Worm (Caenorhabditis elegans): ENCODE measurements around the gene tag-180.

DNA sequence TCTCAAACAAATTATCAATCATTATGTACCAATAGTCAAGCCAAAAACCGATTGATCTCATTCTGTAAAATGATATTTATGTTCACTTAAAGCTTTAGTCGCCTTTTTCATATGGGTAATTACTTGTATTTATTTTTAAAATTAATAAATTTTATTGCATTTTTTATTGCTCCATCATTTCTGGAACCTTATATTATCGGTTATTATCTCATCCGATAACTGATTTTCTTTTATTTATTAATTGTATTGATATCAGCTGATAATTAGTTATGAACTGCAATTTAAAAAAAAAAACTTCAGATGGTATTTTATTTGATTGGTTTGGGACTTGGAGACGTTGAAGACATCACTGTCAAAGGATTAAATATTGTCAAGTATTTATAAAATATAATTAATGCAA is 20.7 kb upstream of the tag-180 start, which contains the start of gene dph-5:
- TF ChIP-seq klf-2 (GFP tag; conservative IDR thresholded peaks at IDR 0.05): no peak
- TF ChIP-seq flt-1 (GFP tag; IDR thresholded peaks at IDR 0.05): no peak
- TF ChIP-seq tab-1 (GFP tag; IDR thresholded peaks at IDR 0.05): no peak
- TF ChIP-seq ztf-23 (GFP tag; IDR thresholded peaks at IDR 0.05): no peak
- no peak for TF ChIP-seq ztf-29 (GFP tag; IDR thresholded peaks at IDR 0.05)
- TF ChIP-seq ref-1 (GFP tag; conservative IDR thresholded peaks at IDR 0.05): no peak
- TF ChIP-seq med-1 (GFP tag; optimal IDR thresholded peaks at IDR 0.05; ENCODE audit: insufficient read depth): no peak
- TF ChIP-seq cog-1 (tag; optimal IDR thresholded peaks at IDR 0.05): no peak
